Fruit fly (Drosophila melanogaster) whole organism, embryonic: ENCODE results near the gene Mst98Ca.

Experiments used
- Ada2b ChIP-seq: fragments of 200-800 bp; sonication (Bioruptor generic); IDR thresholded peaks from 2 replicates; pipeline ENCODE4 v1.3.6; 2022; ENCODE audit warnings: missing biosample characterization, missing genetic modification characterization
- Atf-2 ChIP-seq: fragments of 200-800 bp; sonication (Bioruptor generic); optimal IDR thresholded peaks from 2 replicates; lab custom pipeline; 2016; ENCODE audit warnings: missing biosample characterization, missing genetic modification characterization
- CG10366 ChIP-seq: fragments of 200-800 bp; sonication (Bioruptor generic); IDR thresholded peaks from 2 replicates; pipeline ENCODE4 v1.3.6; 2022; ENCODE audit warnings: missing biosample characterization, missing genetic modification characterization
- CG10654 ChIP-seq: fragments of 200-800 bp; sonication (Bioruptor generic); optimal IDR thresholded peaks from 2 replicates; lab custom pipeline; 2016; ENCODE audit warnings: missing biosample characterization, missing genetic modification characterization
- CG11093 ChIP-seq: fragments of 200-800 bp; sonication (Bioruptor generic); IDR thresholded peaks from 3 replicates; pipeline ENCODE4 v1.3.6; 2022; ENCODE audit warnings: missing biosample characterization, missing genetic modification characterization
- CG11560 ChIP-seq: fragments of 200-800 bp; sonication (Bioruptor generic); IDR thresholded peaks from 3 replicates; pipeline ENCODE4 v1.3.6; 2022; ENCODE audit warnings: missing biosample characterization, missing genetic modification characterization
- CG11696 ChIP-seq: fragments of 200-800 bp; sonication (Bioruptor generic); IDR thresholded peaks from 2 replicates; pipeline ENCODE4 v1.3.6; 2022; ENCODE audit warnings: missing biosample characterization, missing genetic modification characterization
- CG12071 ChIP-seq: fragments of 200-800 bp; sonication (Bioruptor generic); optimal IDR thresholded peaks from 3 replicates; lab custom pipeline; 2018; ENCODE audit warnings: missing biosample characterization, mild to moderate bottlenecking, missing genetic modification characterization
- CG14667 ChIP-seq: fragments of 200-800 bp; sonication (Bioruptor generic); IDR thresholded peaks from 2 replicates; pipeline ENCODE4 v1.3.6; 2022; ENCODE audit warnings: missing biosample characterization, missing genetic modification characterization
- CG17359 ChIP-seq: fragments of 200-800 bp; sonication (Bioruptor generic); optimal IDR thresholded peaks from 3 replicates; lab custom pipeline; 2018; ENCODE audit warnings: missing biosample characterization, mild to moderate bottlenecking, missing genetic modification characterization, moderate library complexity
- CG18262 ChIP-seq: fragments of 200-800 bp; optimal IDR thresholded peaks from 3 replicates; lab custom pipeline; 2019; ENCODE audit warnings: missing biosample characterization, mild to moderate bottlenecking, missing genetic modification characterization, moderate library complexity
- CG2120 ChIP-seq: fragments of 200-800 bp; sonication (Bioruptor generic); optimal IDR thresholded peaks from 3 replicates; lab custom pipeline; 2016; ENCODE audit warnings: missing biosample characterization, missing genetic modification characterization
- CG4404 ChIP-seq: fragments of 200-800 bp; sonication (Bioruptor generic); IDR thresholded peaks from 2 replicates; pipeline ENCODE4 v1.3.6; 2022; ENCODE audit warnings: missing biosample characterization, missing genetic modification characterization
- CG6175 ChIP-seq: fragments of 200-800 bp; sonication (Bioruptor generic); IDR thresholded peaks from 3 replicates; pipeline ENCODE4 v1.3.6; 2022; ENCODE audit warnings: missing biosample characterization, missing genetic modification characterization
- CG7786 ChIP-seq: fragments of 200-800 bp; sonication (Bioruptor generic); optimal IDR thresholded peaks from 2 replicates; lab custom pipeline; 2016; ENCODE audit warnings: missing biosample characterization, missing genetic modification characterization
- CG7839 ChIP-seq: fragments of 200-800 bp; sonication (Bioruptor generic); optimal IDR thresholded peaks from 3 replicates; lab custom pipeline; 2018; ENCODE audit warnings: missing biosample characterization, mild to moderate bottlenecking, missing genetic modification characterization, moderate library complexity
- CG8281 ChIP-seq: fragments of 200-800 bp; sonication (Bioruptor generic); optimal IDR thresholded peaks from 2 replicates; lab custom pipeline; 2018; ENCODE audit warnings: missing biosample characterization, mild to moderate bottlenecking, missing genetic modification characterization, moderate library complexity
- CG8765 ChIP-seq: fragments of 200-800 bp; sonication (Bioruptor generic); IDR thresholded peaks from 2 replicates; pipeline ENCODE4 v1.3.6; 2022; ENCODE audit warnings: missing biosample characterization, missing genetic modification characterization
- CG9437 ChIP-seq: fragments of 200-800 bp; sonication (Bioruptor generic); optimal IDR thresholded peaks from 2 replicates; lab custom pipeline; 2018; ENCODE audit warnings: missing biosample characterization, mild to moderate bottlenecking, missing genetic modification characterization
- Camta ChIP-seq: fragments of 200-800 bp; sonication (Bioruptor generic); optimal IDR thresholded peaks from 2 replicates; lab custom pipeline; 2016; ENCODE audit warnings: missing biosample characterization, missing genetic modification characterization
- Dll ChIP-seq: fragments of 200-800 bp; sonication (Bioruptor generic); IDR thresholded peaks from 4 replicates; pipeline ENCODE4 v1.3.6; 2022; ENCODE audit warnings: missing biosample characterization, missing genetic modification characterization; ENCODE audit not compliant: partially characterized antibody
- ERR ChIP-seq: fragments of 200-800 bp; sonication (Bioruptor generic); optimal IDR thresholded peaks from 2 replicates; lab custom pipeline; 2016; ENCODE audit warnings: missing biosample characterization, missing genetic modification characterization
- Elba2 ChIP-seq: fragments of 200-800 bp; sonication (Bioruptor generic); optimal IDR thresholded peaks from 3 replicates; lab custom pipeline; 2016; ENCODE audit warnings: missing biosample characterization, missing genetic modification characterization
- H15 ChIP-seq: fragments of 200-800 bp; sonication (Bioruptor generic); IDR thresholded peaks from 3 replicates; pipeline ENCODE4 v1.3.6; 2022; ENCODE audit warnings: missing biosample characterization, missing genetic modification characterization
- Lim3 ChIP-seq: fragments of 200-800 bp; sonication (Bioruptor generic); IDR thresholded peaks from 2 replicates; pipeline ENCODE4 v1.3.6; 2022; ENCODE audit warnings: missing biosample characterization, missing genetic modification characterization
- NFAT ChIP-seq: fragments of 200-800 bp; sonication (Bioruptor generic); IDR thresholded peaks from 2 replicates; pipeline ENCODE4 v1.3.6; 2022; ENCODE audit warnings: missing biosample characterization, missing genetic modification characterization
- Nf-YA ChIP-seq: fragments of 200-800 bp; sonication (Bioruptor generic); IDR thresholded peaks from 2 replicates; pipeline ENCODE4 v1.3.6; 2022; ENCODE audit warnings: missing biosample characterization, missing genetic modification characterization
- Sox102F ChIP-seq: fragments of 200-800 bp; sonication (Bioruptor generic); optimal IDR thresholded peaks from 2 replicates; lab custom pipeline; 2018; ENCODE audit warnings: missing biosample characterization, mild to moderate bottlenecking, missing genetic modification characterization, moderate library complexity
- Spps ChIP-seq: fragments of 200-800 bp; sonication (Bioruptor generic); optimal IDR thresholded peaks from 2 replicates; lab custom pipeline; 2018; ENCODE audit warnings: missing biosample characterization, mild to moderate bottlenecking, missing genetic modification characterization
- aop ChIP-seq: fragments of 200-800 bp; sonication (Bioruptor generic); IDR thresholded peaks from 2 replicates; pipeline ENCODE4 v1.3.6; 2022; ENCODE audit warnings: missing biosample characterization, missing genetic modification characterization
- ap ChIP-seq: fragments of 200-800 bp; sonication (Bioruptor generic); IDR thresholded peaks from 2 replicates; pipeline ENCODE4 v1.3.6; 2022; ENCODE audit warnings: missing biosample characterization, missing genetic modification characterization
- exex ChIP-seq: fragments of 200-800 bp; sonication (Bioruptor generic); optimal IDR thresholded peaks from 4 replicates; lab custom pipeline; 2018; ENCODE audit warnings: missing biosample characterization, mild to moderate bottlenecking, missing genetic modification characterization, moderate library complexity
- fu2 ChIP-seq: fragments of 200-800 bp; sonication (Bioruptor generic); optimal IDR thresholded peaks from 2 replicates; lab custom pipeline; 2016; ENCODE audit warnings: missing biosample characterization, missing genetic modification characterization
- gsb ChIP-seq: fragments of 200-800 bp; sonication (Bioruptor generic); IDR thresholded peaks from 2 replicates; pipeline ENCODE4 v1.3.6; 2022; ENCODE audit warnings: missing biosample characterization, missing genetic modification characterization
- gsb-n ChIP-seq: fragments of 200-800 bp; sonication (Bioruptor generic); optimal IDR thresholded peaks from 3 replicates; lab custom pipeline; 2018; ENCODE audit warnings: missing biosample characterization, mild to moderate bottlenecking, missing genetic modification characterization
- kay ChIP-seq: fragments of 200-800 bp; sonication (Bioruptor generic); optimal IDR thresholded peaks from 2 replicates; lab custom pipeline; 2016; ENCODE audit warnings: missing biosample characterization, missing genetic modification characterization
- knrl ChIP-seq: fragments of 200-800 bp; sonication (Bioruptor generic); IDR thresholded peaks from 3 replicates; pipeline ENCODE4 v1.3.6; 2022; ENCODE audit warnings: missing biosample characterization, missing genetic modification characterization; ENCODE audit not compliant: partially characterized antibody
- maf-S ChIP-seq: fragments of 200-800 bp; sonication (Bioruptor generic); optimal IDR thresholded peaks from 2 replicates; lab custom pipeline; 2016; ENCODE audit warnings: missing biosample characterization, missing genetic modification characterization
- mirr ChIP-seq: fragments of 200-800 bp; sonication (Bioruptor generic); optimal IDR thresholded peaks from 3 replicates; lab custom pipeline; 2018; ENCODE audit warnings: missing biosample characterization, mild to moderate bottlenecking, missing genetic modification characterization
- nerfin-1 ChIP-seq: fragments of 200-800 bp; sonication (Bioruptor generic); optimal IDR thresholded peaks from 3 replicates; lab custom pipeline; 2019; ENCODE audit warnings: missing biosample characterization, mild to moderate bottlenecking, missing genetic modification characterization, moderate library complexity
- p53 ChIP-seq: fragments of 200-800 bp; sonication (Bioruptor generic); optimal IDR thresholded peaks from 2 replicates; lab custom pipeline; 2016; ENCODE audit warnings: missing biosample characterization, missing genetic modification characterization
- pan ChIP-seq, 4 experiments: fragments of >200 bp in 3 of 4; fragments of 200-800 bp in 1 of 4; sonication (Bioruptor generic) in 1 of 4; optimal IDR thresholded peaks in 3 of 4; IDR thresholded peaks in 1 of 4; 2 replicates each; pipeline versions ENCODE4 v1.3.6 to Lab custom; 2017 to 2022; ENCODE audit warnings: missing biosample characterization in 2 of 4, missing genetic modification characterization in 2 of 4, mixed read lengths in 1 of 4
- pfk ChIP-seq: fragments of 200-800 bp; sonication (Bioruptor generic); optimal IDR thresholded peaks from 2 replicates; lab custom pipeline; 2018; ENCODE audit warnings: missing biosample characterization, mild to moderate bottlenecking, missing genetic modification characterization, moderate library complexity
- phol ChIP-seq: fragments of 200-800 bp; sonication (Bioruptor generic); optimal IDR thresholded peaks from 3 replicates; lab custom pipeline; 2018; ENCODE audit warnings: missing biosample characterization, mild to moderate bottlenecking, missing genetic modification characterization, moderate library complexity
- run ChIP-seq: fragments of 200-800 bp; sonication (Bioruptor generic); optimal IDR thresholded peaks from 3 replicates; lab custom pipeline; 2018; ENCODE audit warnings: missing biosample characterization, mild to moderate bottlenecking, missing genetic modification characterization
- salm ChIP-seq: fragments of 200-800 bp; sonication (Bioruptor generic); optimal IDR thresholded peaks from 2 replicates; lab custom pipeline; 2018; ENCODE audit warnings: missing biosample characterization, mild to moderate bottlenecking, missing genetic modification characterization
- seq ChIP-seq: fragments of 200-800 bp; sonication (Bioruptor generic); IDR thresholded peaks from 2 replicates; pipeline ENCODE4 v1.3.6; 2022; ENCODE audit warnings: missing biosample characterization, missing genetic modification characterization
- toy ChIP-seq: fragments of 200-800 bp; sonication (Bioruptor generic); IDR thresholded peaks from 2 replicates; pipeline ENCODE4 v1.3.6; 2022; ENCODE audit warnings: missing biosample characterization, missing genetic modification characterization
- vfl ChIP-seq: fragments of 200-800 bp; sonication (Bioruptor generic); optimal IDR thresholded peaks from 2 replicates; lab custom pipeline; 2016; ENCODE audit warnings: missing biosample characterization, missing genetic modification characterization

Gene Mst98Ca

DNA sequence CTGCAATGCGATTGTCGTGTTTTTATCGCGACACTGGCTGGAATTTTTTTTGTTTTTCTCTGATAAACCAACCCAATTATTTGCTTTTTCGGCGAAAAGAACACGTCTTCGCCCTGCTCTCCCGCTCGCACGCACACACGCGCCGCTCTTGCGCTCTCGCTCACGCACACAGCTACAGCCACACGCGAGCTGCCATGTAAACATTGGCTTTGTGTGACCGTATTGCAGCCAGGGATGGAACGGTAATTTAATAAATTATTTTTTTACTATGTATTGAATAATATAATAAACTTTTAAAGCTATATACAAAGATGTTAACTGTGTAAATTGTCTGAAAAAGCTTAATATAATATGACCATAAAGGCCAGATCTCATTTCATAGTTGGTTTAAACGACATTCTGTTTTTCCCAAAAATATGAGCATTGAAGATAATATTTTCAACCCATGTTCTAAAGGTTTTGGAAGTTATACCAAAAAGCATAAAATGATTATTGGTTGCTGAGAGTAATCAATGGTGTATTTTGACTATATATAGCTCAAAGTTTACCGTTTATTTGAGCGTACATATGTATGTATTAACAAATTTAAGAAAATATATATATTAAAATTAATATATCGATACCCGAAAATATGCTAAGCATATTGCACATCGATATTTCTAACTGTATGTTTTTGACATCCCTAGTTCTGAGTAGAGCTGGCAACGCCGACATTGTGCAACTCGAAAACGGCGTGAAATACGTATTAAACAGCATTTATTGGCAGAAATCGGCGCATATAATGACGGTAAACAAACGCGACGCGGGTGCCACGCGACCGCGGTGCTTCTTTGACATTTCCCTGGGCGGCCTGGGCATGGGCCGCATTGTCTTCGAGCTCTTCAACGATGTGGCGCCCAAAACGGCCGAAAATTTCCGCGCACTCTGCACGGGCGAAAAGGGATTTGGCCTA is 48.8 kb downstream of the Mst98Ca start, which contains the start of the genes Gfat2 and Moca-cyp (continued):
- TF ChIP-seq p53 (no peak), phol (peak; percentile 84), nerfin-1 (tag; lab: Kevin White, UChicago) (peak; percentile 60), CG4404 (peak; percentile 40; the same call in 1 of the 2 replicates), knrl (peak; percentile 79), Nf-YA (GFP tag; lab: Robert Waterston, UW) (peak; percentile 33; the same call in 1 of the 2 replicates), CG6175 (GFP tag; lab: Robert Waterston, UW) (no peak), toy (GFP tag; lab: Robert Waterston, UW) (no peak), Atf-2 (GFP tag; lab: Kevin White, UChicago) (no peak), CG7786 (GFP tag; lab: Kevin White, UChicago) (no peak), Dll (GFP tag; lab: Robert Waterston, UW) (peak; percentile 69), mirr (peak; percentile 51), CG7839 (tag; lab: Kevin White, UChicago) (peak; percentile 72), CG11560 (tag; lab: Robert Waterston, UW) (no peak), aop (GFP tag; lab: Robert Waterston, UW) (no peak), CG8765 (GFP tag; lab: Robert Waterston, UW) (no peak), CG14667 (GFP tag; lab: Robert Waterston, UW) (0 out of 2 replicates have a peak, but pooled peaks have one; percentile 15), salm (tag; lab: Kevin White, UChicago) (no peak), H15 (GFP tag; lab: Robert Waterston, UW) (0 out of 3 replicates have a peak, but pooled peaks have one; percentile 39), gsb (GFP tag; lab: Robert Waterston, UW) (no peak), CG17359 (tag; lab: Kevin White, UChicago) (peak; percentile 39), Elba2 (GFP tag; lab: Kevin White, UChicago) (peak; percentile 19), CG8281 (tag; lab: Kevin White, UChicago) (peak; percentile 18), kay (GFP tag; lab: Kevin White, UChicago) (no peak), CG18262 (tag; lab: Kevin White, UChicago) (peak; percentile 69), pfk (peak; percentile 32), Lim3 (GFP tag; lab: Robert Waterston, UW) (no peak), CG10366 (GFP tag; lab: Robert Waterston, UW) (peak; percentile 71), run (no peak), vfl (no peak), Spps (no peak), ap (GFP tag; lab: Robert Waterston, UW) (0 out of 2 replicates have a peak, but pooled peaks have one; percentile 40), gsb-n (tag; lab: Kevin White, UChicago) (peak; percentile 40), ERR (GFP tag; lab: Kevin White, UChicago) (no peak), Sox102F (peak; percentile 62), fu2 (GFP tag; lab: Kevin White, UChicago) (no peak), NFAT (GFP tag; lab: Robert Waterston, UW) (peak; percentile 83), CG10654 (GFP tag; lab: Kevin White, UChicago) (peak; percentile 42), CG9437 (GFP tag; lab: Kevin White, UChicago) (peak; percentile 63), CG2120 (peak; percentile 59), pan (optimal IDR thresholded peaks at IDR 0.05; lab: Kevin White, UChicago) (no peak), pan (GFP tag; optimal IDR thresholded peaks at IDR 0.05 in 1 of 2, IDR thresholded peaks at IDR 0.05 in 1 of 2) (peak in 1 of 2 experiments; percentile 76), seq (GFP tag; lab: Robert Waterston, UW) (peak; percentile 42; the same call in 1 of the 2 replicates), exex (tag; lab: Kevin White, UChicago) (peak; percentile 26), Ada2b (GFP tag; lab: Robert Waterston, UW) (peak; percentile 63), CG11093 (GFP tag; lab: Robert Waterston, UW) (no peak), maf-S (no peak), CG12071 (peak; percentile 69), CG11696 (no peak), Camta (GFP tag; lab: Kevin White, UChicago) (no peak)
